Fruit fly (Drosophila melanogaster) whole organism, pupa: ENCODE results near the gene jar.

Experiments
- CG10348 ChIP-seq: fragments of 200-800 bp; sonication (Bioruptor generic); IDR thresholded peaks from 2 replicates; pipeline ENCODE4 v1.3.6; 2022; ENCODE audit warnings: missing biosample characterization, missing genetic modification characterization
- CG12605 ChIP-seq: fragments of 200-800 bp; sonication (Bioruptor generic); IDR thresholded peaks from 2 replicates; pipeline ENCODE4 v1.3.6; 2022; ENCODE audit warnings: missing biosample characterization, missing genetic modification characterization
- CG13204 ChIP-seq: fragments of 200-800 bp; sonication (Bioruptor generic); optimal IDR thresholded peaks from 2 replicates; lab custom pipeline; 2018; ENCODE audit warnings: missing biosample characterization, mild to moderate bottlenecking, missing genetic modification characterization, moderate library complexity
- CG14655 ChIP-seq: fragments of 200-800 bp; sonication (Bioruptor generic); optimal IDR thresholded peaks from 3 replicates; lab custom pipeline; 2017; ENCODE audit warnings: mild to moderate bottlenecking, missing biosample characterization, missing genetic modification reagents, missing genetic modification characterization
- CG15710 ChIP-seq: fragments of 200-800 bp; sonication (Bioruptor generic); optimal IDR thresholded peaks from 2 replicates; lab custom pipeline; 2018; ENCODE audit warnings: missing biosample characterization, mild to moderate bottlenecking, missing genetic modification characterization, moderate library complexity
- CG17806 ChIP-seq: fragments of 200-800 bp; sonication (Bioruptor generic); optimal IDR thresholded peaks from 2 replicates; lab custom pipeline; 2018; ENCODE audit warnings: missing biosample characterization, mild to moderate bottlenecking, missing genetic modification characterization, moderate library complexity
- CG32121 ChIP-seq: fragments of 200-800 bp; sonication (Bioruptor generic); IDR thresholded peaks from 2 replicates; pipeline ENCODE4 v1.3.6; 2022; ENCODE audit warnings: missing biosample characterization, missing genetic modification characterization
- CG34367 ChIP-seq: fragments of 200-800 bp; sonication (Bioruptor generic); optimal IDR thresholded peaks from 2 replicates; lab custom pipeline; 2018; ENCODE audit warnings: missing biosample characterization, mild to moderate bottlenecking, missing genetic modification characterization
- CG4496 ChIP-seq: fragments of 200-800 bp; sonication (Bioruptor generic); IDR thresholded peaks from 3 replicates; pipeline ENCODE4 v1.3.6; 2022; ENCODE audit warnings: missing biosample characterization, missing genetic modification characterization
- CG8159 ChIP-seq: fragments of 200-800 bp; sonication (Bioruptor generic); optimal IDR thresholded peaks from 3 replicates; lab custom pipeline; 2018; ENCODE audit warnings: missing biosample characterization, mild to moderate bottlenecking, missing genetic modification characterization, moderate library complexity
- CG8301 ChIP-seq: fragments of 200-800 bp; sonication (Bioruptor generic); optimal IDR thresholded peaks from 2 replicates; lab custom pipeline; 2018; ENCODE audit warnings: missing biosample characterization, mild to moderate bottlenecking, missing genetic modification characterization
- CG9948 ChIP-seq: fragments of 200-800 bp; sonication (Bioruptor generic); optimal IDR thresholded peaks from 2 replicates; lab custom pipeline; 2018; ENCODE audit warnings: missing biosample characterization, mild to moderate bottlenecking, missing genetic modification characterization, moderate library complexity
- D1 ChIP-seq: fragments of 200-800 bp; sonication (Bioruptor generic); optimal IDR thresholded peaks from 2 replicates; lab custom pipeline; 2018; ENCODE audit warnings: missing biosample characterization, mild to moderate bottlenecking, missing genetic modification characterization, moderate library complexity
- EcR ChIP-seq: fragments of 200-800 bp; sonication (Bioruptor generic); optimal IDR thresholded peaks from 3 replicates; lab custom pipeline; 2019; ENCODE audit warnings: missing biosample characterization, missing genetic modification characterization, mild to moderate bottlenecking, moderate library complexity, missing genetic modification reagents
- Ets98B ChIP-seq: fragments of 200-800 bp; sonication (Bioruptor generic); IDR thresholded peaks from 2 replicates; pipeline ENCODE4 v1.3.6; 2022; ENCODE audit warnings: missing biosample characterization, missing genetic modification characterization
- Pif1A ChIP-seq: fragments of 200-800 bp; sonication (Bioruptor generic); optimal IDR thresholded peaks from 3 replicates; lab custom pipeline; 2016; ENCODE audit warnings: missing biosample characterization, missing genetic modification characterization
- Pif1B ChIP-seq: fragments of 200-800 bp; sonication (Bioruptor generic); optimal IDR thresholded peaks from 3 replicates; lab custom pipeline; 2016; ENCODE audit warnings: missing biosample characterization, missing genetic modification characterization
- Snoo ChIP-seq: fragments of 200-800 bp; sonication (Bioruptor generic); optimal IDR thresholded peaks from 3 replicates; lab custom pipeline; 2017; ENCODE audit warnings: missing biosample characterization, mild to moderate bottlenecking, missing genetic modification characterization, inconsistent platforms
- fd96Ca ChIP-seq: fragments of 200-800 bp; sonication (Bioruptor generic); IDR thresholded peaks from 3 replicates; pipeline ENCODE4 v1.3.6; 2022; ENCODE audit warnings: missing biosample characterization, missing genetic modification characterization
- gl ChIP-seq: fragments of 200-800 bp; sonication (Bioruptor generic); optimal IDR thresholded peaks from 2 replicates; lab custom pipeline; 2018; ENCODE audit warnings: missing biosample characterization, mild to moderate bottlenecking, missing genetic modification characterization
- rn ChIP-seq: fragments of 200-800 bp; sonication (Bioruptor generic); IDR thresholded peaks from 2 replicates; pipeline ENCODE4 v1.3.6; 2022; ENCODE audit warnings: missing biosample characterization, missing genetic modification characterization

jar gene

dm6 chr3R:24294784-24295555 is 23.9 kb upstream of the jar start, which contains the start of gene crb:
Gene crb, plus strand, starts transcription at chr3R:24295078.
- TF ChIP-seq fd96Ca (GFP tag; lab: Robert Waterston, UW) (peak; percentile 46; the same call in 1 of the 3 replicates), CG14655 (GFP tag; lab: Kevin White, UChicago) (no peak), CG8301 (no peak), Snoo (tag; lab: Kevin White, UChicago) (peak; percentile 45), gl (tag; lab: Kevin White, UChicago) (no peak), CG4496 (GFP tag; lab: Robert Waterston, UW) (peak; percentile 62; the same call in 2 of the 3 replicates), Ets98B (GFP tag; lab: Robert Waterston, UW) (peak; percentile 21; the same call in 1 of the 2 replicates), CG10348 (GFP tag; lab: Robert Waterston, UW) (no peak), CG34367 (peak; percentile 45), CG32121 (GFP tag; lab: Robert Waterston, UW) (peak; percentile 46), rn (GFP tag; lab: Robert Waterston, UW) (no peak), CG8159 (tag; lab: Kevin White, UChicago) (peak; percentile 22), D1 (tag; lab: Kevin White, UChicago) (no peak), Pif1A (GFP tag; lab: Kevin White, UChicago) (peak; percentile 8), CG13204 (GFP tag; lab: Kevin White, UChicago) (no peak), CG15710 (peak; percentile 17), Pif1B (GFP tag; lab: Kevin White, UChicago) (no peak), CG12605 (0 out of 2 replicates have a peak, but pooled peaks have one; percentile 8), CG17806 (tag; lab: Kevin White, UChicago) (no peak), CG9948 (tag; lab: Kevin White, UChicago) (no peak), EcR (peak; percentile 36)

- no peak for TF ChIP-seq Pif1B (GFP tag; lab: Kevin White, UChicago)
- TF ChIP-seq D1 (tag; lab: Kevin White, UChicago) = no peak
- TF ChIP-seq CG8301 = no peak
- TF ChIP-seq CG12605 = no peak
- no peak for TF ChIP-seq EcR
- no peak for TF ChIP-seq CG32121 (GFP tag; lab: Robert Waterston, UW)
- no peak for TF ChIP-seq rn (GFP tag; lab: Robert Waterston, UW)
- TF ChIP-seq fd96Ca (GFP tag; lab: Robert Waterston, UW) = no peak
- TF ChIP-seq gl (tag; lab: Kevin White, UChicago) = no peak
- TF ChIP-seq CG13204 (GFP tag; lab: Kevin White, UChicago) = no peak
- TF ChIP-seq CG15710 = no peak
- TF ChIP-seq CG34367 = no peak
- TF ChIP-seq Snoo (tag; lab: Kevin White, UChicago) = no peak
- TF ChIP-seq CG8159 (tag; lab: Kevin White, UChicago) = no peak
- TF ChIP-seq, all 21 proteins: peak for 0
Measured at dm6 chr3R:24294299-24294698, 23.3 kb upstream of the jar start, which contains the start of gene CG5715. Gene CG5715, minus strand, starts transcription at chr3R:24294399.

- TF ChIP-seq fd96Ca (GFP tag; lab: Robert Waterston, UW) = no peak
- no peak for TF ChIP-seq gl (tag; lab: Kevin White, UChicago)
- no peak for TF ChIP-seq CG8301
- TF ChIP-seq rn (GFP tag; lab: Robert Waterston, UW) = no peak
- no peak for TF ChIP-seq CG9948 (tag; lab: Kevin White, UChicago)
- TF ChIP-seq Pif1A (GFP tag; lab: Kevin White, UChicago) = no peak
- TF ChIP-seq Snoo (tag; lab: Kevin White, UChicago) = no peak
Measured at dm6 chr3R:24293171-24293570, 22.1 kb upstream of the jar start.

dm6 chr3R:24289768-24290349 is 18.8 kb upstream of the jar start, which contains the start of the genes CG34290 and Uck:
Gene CG34290, minus strand, starts transcription at chr3R:24289818.
Gene Uck, plus strand, starts transcription at chr3R:24290172.
- TF ChIP-seq CG32121 (GFP tag; lab: Robert Waterston, UW) = 0 out of 2 replicates have a peak, but pooled peaks have one; percentile 26
- peak; percentile 45 for TF ChIP-seq gl (tag; lab: Kevin White, UChicago)
- TF ChIP-seq EcR = no peak
- peak; percentile 7 for TF ChIP-seq CG8159 (tag; lab: Kevin White, UChicago)
- peak; percentile 28 for TF ChIP-seq Pif1A (GFP tag; lab: Kevin White, UChicago)
- peak; percentile 36; the same call in 1 of the 3 replicates for TF ChIP-seq fd96Ca (GFP tag; lab: Robert Waterston, UW)
- TF ChIP-seq CG17806 (tag; lab: Kevin White, UChicago) = no peak
- TF ChIP-seq CG4496 (GFP tag; lab: Robert Waterston, UW) = peak; percentile 57; the same call in 2 of the 3 replicates
- peak; percentile 52 for TF ChIP-seq CG34367
- peak; percentile 46 for TF ChIP-seq CG15710
- no peak for TF ChIP-seq CG14655 (GFP tag; lab: Kevin White, UChicago)
- TF ChIP-seq CG8301 = peak; percentile 20
- no peak for TF ChIP-seq CG13204 (GFP tag; lab: Kevin White, UChicago)
- TF ChIP-seq Pif1B (GFP tag; lab: Kevin White, UChicago) = no peak
- no peak for TF ChIP-seq CG12605
- no peak; the same call in 1 of the 2 replicates for TF ChIP-seq Ets98B (GFP tag; lab: Robert Waterston, UW)
- TF ChIP-seq CG10348 (GFP tag; lab: Robert Waterston, UW) = no peak
- TF ChIP-seq D1 (tag; lab: Kevin White, UChicago) = no peak
- no peak for TF ChIP-seq CG9948 (tag; lab: Kevin White, UChicago)
- peak; percentile 72 for TF ChIP-seq Snoo (tag; lab: Kevin White, UChicago)
- TF ChIP-seq rn (GFP tag; lab: Robert Waterston, UW) = no peak

dm6 chr3R:24287157-24287556 is 16.1 kb upstream of the jar start:
- TF ChIP-seq Ets98B (GFP tag; lab: Robert Waterston, UW) (no peak), gl (tag; lab: Kevin White, UChicago) (peak; percentile 15), D1 (tag; lab: Kevin White, UChicago) (no peak), CG32121 (GFP tag; lab: Robert Waterston, UW) (no peak), CG34367 (no peak), CG8301 (no peak), Snoo (tag; lab: Kevin White, UChicago) (no peak), CG14655 (GFP tag; lab: Kevin White, UChicago) (no peak), rn (GFP tag; lab: Robert Waterston, UW) (no peak), CG4496 (GFP tag; lab: Robert Waterston, UW) (no peak), CG8159 (tag; lab: Kevin White, UChicago) (no peak), Pif1B (GFP tag; lab: Kevin White, UChicago) (no peak), CG9948 (tag; lab: Kevin White, UChicago) (no peak), CG12605 (no peak), EcR (peak; percentile 27), fd96Ca (GFP tag; lab: Robert Waterston, UW) (no peak), CG17806 (tag; lab: Kevin White, UChicago) (no peak), CG10348 (GFP tag; lab: Robert Waterston, UW) (no peak), Pif1A (GFP tag; lab: Kevin White, UChicago) (no peak), CG15710 (no peak), CG13204 (GFP tag; lab: Kevin White, UChicago) (peak; percentile 17)
